ENCODE assay signal across 1 worm cellular context in genomic region chrII:15010366-15011235, ce11.
TF ChIP-seq lines count a peak whose summit lies in the region.

Gene Y53F4B.9, minus strand, starts transcription at chrII:15010416.
Gene Y53F4B.11, plus strand, starts transcription at chrII:15010748.

TF ChIP-seq in whole organism, L1 larva, 84 proteins besides CTCF, POLR2A, EP300 and RAD21 (continued from another document):
- TF ChIP-seq pax-3 (tag; optimal IDR thresholded peaks at IDR 0.05; lab: Kevin White, UChicago) (peak; percentile 63), grh-1 (GFP tag; IDR thresholded peaks at IDR 0.05; lab: Robert Waterston, UW) (peak; percentile 43; the same call in 1 of the 2 replicates), dsc-1 (tag; optimal IDR thresholded peaks at IDR 0.05; lab: Kevin White, UChicago) (peak; percentile 61), lin-14 (GFP tag; optimal IDR thresholded peaks at IDR 0.05; lab: Kevin White, UChicago) (peak; percentile 69), lin-13 (GFP tag; optimal IDR thresholded peaks at IDR 0.05; lab: Kevin White, UChicago) (peak; percentile 78), nhr-85 (tag; lab: Kevin White, UChicago) (peak; percentile 39), mdl-1 (tag; optimal IDR thresholded peaks at IDR 0.05; lab: Kevin White, UChicago) (peak in 1 of 2 experiments; percentile 70), sptf-1 (tag; optimal IDR thresholded peaks at IDR 0.05; lab: Kevin White, UChicago) (no peak), C16A3.4 (tag; optimal IDR thresholded peaks at IDR 0.05; lab: Kevin White, UChicago) (peak; percentile 87), ceh-82 (tag; optimal IDR thresholded peaks at IDR 0.05; lab: Kevin White, UChicago) (peak; percentile 70 to 95 (median 70)), ceh-8 (GFP tag; optimal IDR thresholded peaks at IDR 0.05; lab: Kevin White, UChicago) (peak; percentile 22), fkh-4 (tag; optimal IDR thresholded peaks at IDR 0.05; lab: Kevin White, UChicago; ENCODE audit: borderline replicate concordance) (no peak), egl-27 (tag; optimal IDR thresholded peaks at IDR 0.05; lab: Kevin White, UChicago) (no peak), sox-4 (tag; optimal IDR thresholded peaks at IDR 0.05; lab: Kevin White, UChicago) (peak; percentile 23), irx-1 (tag; optimal IDR thresholded peaks at IDR 0.05; lab: Kevin White, UChicago) (peak; percentile 58), zip-4 (GFP tag; optimal IDR thresholded peaks at IDR 0.05; lab: Kevin White, UChicago) (peak; percentile 42), nhr-90 (tag; optimal IDR thresholded peaks at IDR 0.05; lab: Kevin White, UChicago; ENCODE audit: poor library complexity) (peak; percentile 72), alr-1 (tag; optimal IDR thresholded peaks at IDR 0.05; lab: Kevin White, UChicago; ENCODE audit: borderline replicate concordance) (no peak), rnt-1 (tag; optimal IDR thresholded peaks at IDR 0.05; lab: Kevin White, UChicago) (peak; percentile 89), C04F5.9 (tag; optimal IDR thresholded peaks at IDR 0.05; lab: Kevin White, UChicago) (no peak), ama-1 (optimal IDR thresholded peaks at IDR 0.05; lab: Kevin White, UChicago) (no peak), efl-1 (optimal IDR thresholded peaks at IDR 0.05; lab: Kevin White, UChicago) (peak; percentile 99 to 100), efl-1 (GFP tag; optimal IDR thresholded peaks at IDR 0.05 in 1 of 2; lab: Kevin White, UChicago) (peak; percentile 100), ets-5 (GFP tag; IDR thresholded peaks at IDR 0.05; lab: Robert Waterston, UW) (no peak)
